Fruit fly (Drosophila melanogaster) whole organism, pupa: Measurements from ENCODE around the gene CCT2.
A peak's percentile ranks its signal among the peaks of the same experiment; 100 is the strongest.

Experiments
- CG10348 ChIP-seq: fragments of 200-800 bp; sonication (Bioruptor generic); IDR thresholded peaks from 2 replicates; pipeline ENCODE4 v1.3.6; 2022; ENCODE audit warnings: missing biosample characterization, missing genetic modification characterization
- CG12605 ChIP-seq: fragments of 200-800 bp; sonication (Bioruptor generic); IDR thresholded peaks from 2 replicates; pipeline ENCODE4 v1.3.6; 2022; ENCODE audit warnings: missing biosample characterization, missing genetic modification characterization
- CG13204 ChIP-seq: fragments of 200-800 bp; sonication (Bioruptor generic); optimal IDR thresholded peaks from 2 replicates; lab custom pipeline; 2018; ENCODE audit warnings: missing biosample characterization, mild to moderate bottlenecking, missing genetic modification characterization, moderate library complexity
- CG14655 ChIP-seq: fragments of 200-800 bp; sonication (Bioruptor generic); optimal IDR thresholded peaks from 3 replicates; lab custom pipeline; 2017; ENCODE audit warnings: mild to moderate bottlenecking, missing biosample characterization, missing genetic modification reagents, missing genetic modification characterization
- CG15710 ChIP-seq: fragments of 200-800 bp; sonication (Bioruptor generic); optimal IDR thresholded peaks from 2 replicates; lab custom pipeline; 2018; ENCODE audit warnings: missing biosample characterization, mild to moderate bottlenecking, missing genetic modification characterization, moderate library complexity
- CG17806 ChIP-seq: fragments of 200-800 bp; sonication (Bioruptor generic); optimal IDR thresholded peaks from 2 replicates; lab custom pipeline; 2018; ENCODE audit warnings: missing biosample characterization, mild to moderate bottlenecking, missing genetic modification characterization, moderate library complexity
- CG32121 ChIP-seq: fragments of 200-800 bp; sonication (Bioruptor generic); IDR thresholded peaks from 2 replicates; pipeline ENCODE4 v1.3.6; 2022; ENCODE audit warnings: missing biosample characterization, missing genetic modification characterization
- CG34367 ChIP-seq: fragments of 200-800 bp; sonication (Bioruptor generic); optimal IDR thresholded peaks from 2 replicates; lab custom pipeline; 2018; ENCODE audit warnings: missing biosample characterization, mild to moderate bottlenecking, missing genetic modification characterization
- CG4496 ChIP-seq: fragments of 200-800 bp; sonication (Bioruptor generic); IDR thresholded peaks from 3 replicates; pipeline ENCODE4 v1.3.6; 2022; ENCODE audit warnings: missing biosample characterization, missing genetic modification characterization
- CG8159 ChIP-seq: fragments of 200-800 bp; sonication (Bioruptor generic); optimal IDR thresholded peaks from 3 replicates; lab custom pipeline; 2018; ENCODE audit warnings: missing biosample characterization, mild to moderate bottlenecking, missing genetic modification characterization, moderate library complexity
- CG8301 ChIP-seq: fragments of 200-800 bp; sonication (Bioruptor generic); optimal IDR thresholded peaks from 2 replicates; lab custom pipeline; 2018; ENCODE audit warnings: missing biosample characterization, mild to moderate bottlenecking, missing genetic modification characterization
- CG9948 ChIP-seq: fragments of 200-800 bp; sonication (Bioruptor generic); optimal IDR thresholded peaks from 2 replicates; lab custom pipeline; 2018; ENCODE audit warnings: missing biosample characterization, mild to moderate bottlenecking, missing genetic modification characterization, moderate library complexity
- D1 ChIP-seq: fragments of 200-800 bp; sonication (Bioruptor generic); optimal IDR thresholded peaks from 2 replicates; lab custom pipeline; 2018; ENCODE audit warnings: missing biosample characterization, mild to moderate bottlenecking, missing genetic modification characterization, moderate library complexity
- EcR ChIP-seq: fragments of 200-800 bp; sonication (Bioruptor generic); optimal IDR thresholded peaks from 3 replicates; lab custom pipeline; 2019; ENCODE audit warnings: missing biosample characterization, missing genetic modification characterization, mild to moderate bottlenecking, moderate library complexity, missing genetic modification reagents
- Ets98B ChIP-seq: fragments of 200-800 bp; sonication (Bioruptor generic); IDR thresholded peaks from 2 replicates; pipeline ENCODE4 v1.3.6; 2022; ENCODE audit warnings: missing biosample characterization, missing genetic modification characterization
- Pif1A ChIP-seq: fragments of 200-800 bp; sonication (Bioruptor generic); optimal IDR thresholded peaks from 3 replicates; lab custom pipeline; 2016; ENCODE audit warnings: missing biosample characterization, missing genetic modification characterization
- Pif1B ChIP-seq: fragments of 200-800 bp; sonication (Bioruptor generic); optimal IDR thresholded peaks from 3 replicates; lab custom pipeline; 2016; ENCODE audit warnings: missing biosample characterization, missing genetic modification characterization
- Snoo ChIP-seq: fragments of 200-800 bp; sonication (Bioruptor generic); optimal IDR thresholded peaks from 3 replicates; lab custom pipeline; 2017; ENCODE audit warnings: missing biosample characterization, mild to moderate bottlenecking, missing genetic modification characterization, inconsistent platforms
- fd96Ca ChIP-seq: fragments of 200-800 bp; sonication (Bioruptor generic); IDR thresholded peaks from 3 replicates; pipeline ENCODE4 v1.3.6; 2022; ENCODE audit warnings: missing biosample characterization, missing genetic modification characterization
- gl ChIP-seq: fragments of 200-800 bp; sonication (Bioruptor generic); optimal IDR thresholded peaks from 2 replicates; lab custom pipeline; 2018; ENCODE audit warnings: missing biosample characterization, mild to moderate bottlenecking, missing genetic modification characterization
- rn ChIP-seq: fragments of 200-800 bp; sonication (Bioruptor generic); IDR thresholded peaks from 2 replicates; pipeline ENCODE4 v1.3.6; 2022; ENCODE audit warnings: missing biosample characterization, missing genetic modification characterization

CCT2 gene

DNA sequence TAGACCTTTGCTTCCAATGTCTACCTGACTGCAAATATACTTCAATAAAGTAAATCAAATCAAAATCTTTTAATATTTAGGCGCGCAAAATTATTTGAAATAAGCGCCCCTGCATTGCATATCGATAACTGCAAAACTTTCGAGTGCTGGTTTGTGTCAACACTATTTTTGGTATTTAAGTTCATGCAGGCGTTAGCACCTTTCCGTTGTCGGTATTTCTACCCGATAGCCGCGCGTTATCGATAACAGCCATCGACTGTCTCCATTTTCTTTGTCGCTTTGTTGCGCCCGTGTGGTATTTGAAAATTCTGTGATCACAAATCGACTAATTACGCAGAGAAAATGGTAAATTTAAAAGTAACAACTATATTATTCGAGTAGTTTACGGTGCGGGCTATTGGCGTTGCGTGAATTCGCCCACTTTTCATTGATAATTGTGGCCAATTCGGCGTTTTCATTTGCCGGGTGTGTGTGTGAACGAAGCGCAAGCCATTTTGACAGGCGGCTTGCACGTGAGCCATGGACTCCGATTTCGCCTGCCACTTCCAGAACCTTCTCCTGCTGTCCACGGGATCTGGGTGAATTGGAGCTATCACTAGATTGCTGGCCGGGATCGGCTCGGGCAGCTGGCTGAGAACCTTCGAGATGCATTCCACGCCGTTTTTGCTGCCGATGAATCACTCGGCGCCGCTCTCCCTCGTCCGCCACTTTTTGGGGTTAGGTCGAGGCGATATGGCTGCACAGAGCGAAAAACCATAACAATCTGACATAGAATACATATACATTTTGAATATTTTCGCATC is at the start of gene CCT2:
CCT2 (plus strand) TSS at position 260 of the 803 bp plus-strand sequence.
- TF ChIP-seq Pif1B (GFP tag; lab: Kevin White, UChicago) = no peak
- peak; percentile 10; the same call in 1 of the 3 replicates for TF ChIP-seq fd96Ca (GFP tag; lab: Robert Waterston, UW)

DNA sequence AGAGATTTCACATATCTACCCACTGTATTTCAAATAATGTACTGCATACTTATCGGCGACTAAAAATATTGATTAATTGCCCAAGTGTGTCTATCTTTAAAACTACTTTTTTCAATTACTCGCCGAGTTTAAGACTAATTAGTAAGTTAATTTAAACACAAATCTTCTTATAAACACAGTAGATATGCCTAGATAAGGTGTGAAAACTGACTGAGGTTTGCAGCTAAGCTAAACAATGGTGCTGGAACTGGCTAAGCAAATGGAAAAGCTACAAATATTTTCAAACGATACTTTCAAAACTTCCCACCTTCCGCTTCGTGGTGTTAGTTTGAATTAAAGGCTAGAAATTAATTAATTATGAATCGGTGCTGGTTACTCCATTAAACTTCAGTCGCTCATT is 48.5 kb upstream of the CCT2 start:
- TF ChIP-seq CG8301 (tag; lab: Kevin White, UChicago) = no peak
- TF ChIP-seq Pif1B (GFP tag; lab: Kevin White, UChicago) = no peak
- no peak for TF ChIP-seq fd96Ca (GFP tag; lab: Robert Waterston, UW)
- TF ChIP-seq CG32121 = no peak
- no peak for TF ChIP-seq rn (GFP tag; lab: Robert Waterston, UW)
- no peak for TF ChIP-seq gl (tag; lab: Kevin White, UChicago)
- no peak for TF ChIP-seq CG4496 (GFP tag; lab: Robert Waterston, UW)
- no peak for TF ChIP-seq CG15710 (tag; lab: Kevin White, UChicago)
- no peak for TF ChIP-seq CG10348 (GFP tag; lab: Robert Waterston, UW)
- no peak for TF ChIP-seq Pif1A (GFP tag; lab: Kevin White, UChicago)
- TF ChIP-seq Ets98B (GFP tag; lab: Robert Waterston, UW) = no peak
- no peak for TF ChIP-seq Snoo (tag; lab: Kevin White, UChicago)
- no peak for TF ChIP-seq EcR (GFP tag; lab: Kevin White, UChicago)
- no peak for TF ChIP-seq CG17806
- no peak for TF ChIP-seq D1 (tag; lab: Kevin White, UChicago)
- no peak for TF ChIP-seq CG14655 (GFP tag; lab: Kevin White, UChicago)
- TF ChIP-seq CG8159 (tag; lab: Kevin White, UChicago) = no peak
- no peak for TF ChIP-seq CG13204 (GFP tag; lab: Kevin White, UChicago)
- no peak for TF ChIP-seq CG9948 (tag; lab: Kevin White, UChicago)
- TF ChIP-seq, all 21 proteins: peak for 0

DNA sequence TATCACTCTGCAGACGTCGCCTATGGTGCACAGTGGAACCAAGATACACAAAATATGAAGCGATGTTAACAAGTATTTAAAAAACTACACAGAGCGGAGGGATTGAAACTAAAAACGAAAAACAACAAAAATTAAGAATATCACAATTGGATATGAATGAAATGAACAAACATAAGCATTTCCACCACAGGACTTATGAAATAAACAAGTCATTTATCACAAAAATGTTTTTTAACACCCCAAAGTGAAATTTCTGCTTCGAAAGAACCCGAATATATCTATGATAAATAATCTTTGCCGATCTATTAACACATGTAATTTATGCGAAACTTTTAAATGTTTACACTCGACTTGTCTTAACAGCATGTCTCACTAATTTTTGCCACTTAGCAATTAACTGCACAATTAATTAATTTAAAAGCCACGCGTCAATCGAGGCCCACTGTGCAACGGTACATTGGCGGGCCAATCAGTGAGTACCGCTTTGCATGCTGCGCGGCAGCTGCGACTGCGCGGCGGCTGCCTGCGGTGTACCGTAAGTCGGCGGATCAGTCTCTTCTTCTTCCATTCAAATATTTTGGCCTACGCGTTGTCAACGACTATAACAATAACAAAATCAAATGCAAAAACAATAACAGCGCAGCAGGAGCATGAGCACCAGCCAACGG is 47.4 kb upstream of the CCT2 start:
- TF ChIP-seq gl (tag; lab: Kevin White, UChicago) (no peak), Ets98B (GFP tag; lab: Robert Waterston, UW) (no peak; the same call in 1 of the 2 replicates), CG13204 (GFP tag; lab: Kevin White, UChicago) (no peak), CG32121 (peak; percentile 47), fd96Ca (GFP tag; lab: Robert Waterston, UW) (no peak), CG8159 (tag; lab: Kevin White, UChicago) (peak; percentile 38), Pif1A (GFP tag; lab: Kevin White, UChicago) (peak; percentile 34), CG17806 (no peak), CG12605 (no peak), rn (GFP tag; lab: Robert Waterston, UW) (no peak), CG10348 (GFP tag; lab: Robert Waterston, UW) (no peak), EcR (GFP tag; lab: Kevin White, UChicago) (no peak), CG9948 (tag; lab: Kevin White, UChicago) (peak; percentile 10), CG4496 (GFP tag; lab: Robert Waterston, UW) (peak; percentile 49; the same call in 2 of the 3 replicates), Pif1B (GFP tag; lab: Kevin White, UChicago) (peak; percentile 54), D1 (tag; lab: Kevin White, UChicago) (no peak), CG34367 (tag; lab: Kevin White, UChicago) (no peak), CG14655 (GFP tag; lab: Kevin White, UChicago) (peak; percentile 79), Snoo (tag; lab: Kevin White, UChicago) (no peak), CG8301 (tag; lab: Kevin White, UChicago) (peak; percentile 60), CG15710 (tag; lab: Kevin White, UChicago) (peak; percentile 35)

- no peak for TF ChIP-seq Pif1B (GFP tag; lab: Kevin White, UChicago)
- TF ChIP-seq CG8301 (tag; lab: Kevin White, UChicago) = peak; percentile 38
- TF ChIP-seq CG8159 (tag; lab: Kevin White, UChicago) = no peak
- peak; percentile 33 for TF ChIP-seq Pif1A (GFP tag; lab: Kevin White, UChicago)
- peak; percentile 30; the same call in 1 of the 2 replicates for TF ChIP-seq Ets98B (GFP tag; lab: Robert Waterston, UW)
- TF ChIP-seq EcR (GFP tag; lab: Kevin White, UChicago) = peak; percentile 37
- TF ChIP-seq CG9948 (tag; lab: Kevin White, UChicago) = no peak
- peak; percentile 32 for TF ChIP-seq CG14655 (GFP tag; lab: Kevin White, UChicago)
- TF ChIP-seq CG15710 (tag; lab: Kevin White, UChicago) = peak; percentile 0
- TF ChIP-seq CG4496 (GFP tag; lab: Robert Waterston, UW) = peak; percentile 53; the same call in 1 of the 3 replicates
- TF ChIP-seq CG17806 = peak; percentile 8
- peak; percentile 15; the same call in 1 of the 3 replicates for TF ChIP-seq fd96Ca (GFP tag; lab: Robert Waterston, UW)
- peak; percentile 96 for TF ChIP-seq CG13204 (GFP tag; lab: Kevin White, UChicago)
- peak; percentile 11 for TF ChIP-seq CG34367 (tag; lab: Kevin White, UChicago)
- no peak for TF ChIP-seq rn (GFP tag; lab: Robert Waterston, UW)
- TF ChIP-seq gl (tag; lab: Kevin White, UChicago) = no peak
- no peak; the same call in none of the 2 replicates for TF ChIP-seq CG32121
- TF ChIP-seq CG12605 = peak; percentile 23; the same call in 1 of the 2 replicates
- no peak for TF ChIP-seq D1 (tag; lab: Kevin White, UChicago)
- TF ChIP-seq, all 21 proteins: peak for 12
These were observed 46.8 kb upstream of the CCT2 start for dm6 chrX:9042457-9043045.
